Fruit fly (Drosophila melanogaster) whole organism, embryonic: ENCODE data around the gene CG43672.

ENCODE experiments used
- Awh ChIP-seq: fragments of 200-800 bp; sonication (Bioruptor generic); IDR thresholded peaks from 2 replicates; pipeline ENCODE4, ENCODE4 v1.3.6; 2022; ENCODE audit warnings: missing biosample characterization, missing genetic modification characterization
- CG11723 ChIP-seq: fragments of 200-800 bp; sonication (Bioruptor generic); optimal IDR thresholded peaks from 2 replicates; lab custom pipeline; 2017; ENCODE audit warnings: missing biosample characterization, mild to moderate bottlenecking, missing genetic modification characterization
- CG12769 ChIP-seq: fragments of 200-800 bp; sonication (Bioruptor generic); optimal IDR thresholded peaks from 2 replicates; lab custom pipeline; 2019; ENCODE audit warnings: missing biosample characterization, mild to moderate bottlenecking, missing genetic modification characterization, moderate library complexity
- CG13287 ChIP-seq: fragments of 200-800 bp; sonication (Bioruptor generic); IDR thresholded peaks from 2 replicates; pipeline ENCODE4 v1.3.6; 2022; ENCODE audit warnings: missing biosample characterization, missing genetic modification characterization; ENCODE audit not compliant: partially characterized antibody
- CG14014 ChIP-seq: fragments of 200-800 bp; sonication (Bioruptor generic); IDR thresholded peaks from 2 replicates; pipeline ENCODE4 v1.3.6; 2022; ENCODE audit warnings: missing biosample characterization, missing genetic modification characterization
- CG14050 ChIP-seq: fragments of 200-800 bp; sonication (Bioruptor generic); IDR thresholded peaks from 3 replicates; pipeline ENCODE4 v1.3.6; 2022; ENCODE audit warnings: missing biosample characterization, missing genetic modification characterization
- CG2199 ChIP-seq: fragments of 200-800 bp; sonication (Bioruptor generic); IDR thresholded peaks from 3 replicates; pipeline ENCODE4 v1.3.6; 2022; ENCODE audit warnings: missing biosample characterization, missing genetic modification characterization
- CG2889 ChIP-seq: fragments of 200-800 bp; sonication (Bioruptor generic); IDR thresholded peaks from 3 replicates; pipeline ENCODE4 v1.3.6; 2022; ENCODE audit warnings: missing biosample characterization, missing genetic modification characterization
- CG30020 ChIP-seq: fragments of 200-800 bp; optimal IDR thresholded peaks from 2 replicates; lab custom pipeline; 2019; ENCODE audit warnings: missing biosample characterization, mild to moderate bottlenecking, missing genetic modification characterization, moderate library complexity
- CG3995 ChIP-seq: fragments of 200-800 bp; sonication (Bioruptor generic); optimal IDR thresholded peaks from 3 replicates; lab custom pipeline; 2016; ENCODE audit warnings: missing biosample characterization, missing genetic modification characterization
- CG4282 ChIP-seq: fragments of 200-800 bp; sonication (Bioruptor generic); optimal IDR thresholded peaks from 2 replicates; lab custom pipeline; 2016; ENCODE audit warnings: missing biosample characterization, missing genetic modification characterization
- CG6272 ChIP-seq: fragments of 200-800 bp; sonication (Bioruptor generic); IDR thresholded peaks from 2 replicates; pipeline ENCODE4 v1.3.6; 2022; ENCODE audit warnings: missing biosample characterization, missing genetic modification characterization
- CG6765 ChIP-seq: fragments of 200-800 bp; sonication (Bioruptor generic); optimal IDR thresholded peaks from 3 replicates; lab custom pipeline; 2017; ENCODE audit warnings: missing biosample characterization, mild to moderate bottlenecking, missing genetic modification characterization
- CG6854 ChIP-seq: fragments of 200-800 bp; sonication (Bioruptor generic); optimal IDR thresholded peaks from 3 replicates; lab custom pipeline; 2017; ENCODE audit warnings: missing biosample characterization, mild to moderate bottlenecking, missing genetic modification characterization
- CkIIα-i1 ChIP-seq: fragments of 200-800 bp; sonication (Bioruptor generic); IDR thresholded peaks from 2 replicates; pipeline ENCODE4 v1.3.6; 2022; ENCODE audit warnings: missing biosample characterization, missing genetic modification characterization
- Deaf1 ChIP-seq: fragments of 200-800 bp; optimal IDR thresholded peaks from 3 replicates; lab custom pipeline; 2019; ENCODE audit warnings: missing biosample characterization, mild to moderate bottlenecking, missing genetic modification characterization, moderate library complexity
- Dip2 ChIP-seq: fragments of 200-800 bp; sonication (Bioruptor generic); IDR thresholded peaks from 2 replicates; pipeline ENCODE4 v1.3.6; 2022; ENCODE audit warnings: missing biosample characterization, missing genetic modification characterization
- Dip3 ChIP-seq: fragments of 200-800 bp; sonication (Bioruptor generic); optimal IDR thresholded peaks from 3 replicates; lab custom pipeline; 2016; ENCODE audit warnings: missing biosample characterization, missing genetic modification characterization
- Doc2 ChIP-seq: fragments of 200-800 bp; sonication (Bioruptor generic); IDR thresholded peaks from 2 replicates; pipeline ENCODE4 v1.3.6; 2022; ENCODE audit warnings: missing biosample characterization, missing genetic modification characterization
- Ets65A ChIP-seq: fragments of 200-800 bp; sonication (Bioruptor generic); peaks from one replicate; lab custom pipeline; 2016; ENCODE audit warnings: missing biosample characterization, missing genetic modification characterization
- HLHmδ ChIP-seq: fragments of 200-800 bp; sonication (Bioruptor generic); optimal IDR thresholded peaks from 2 replicates; lab custom pipeline; 2018; ENCODE audit warnings: missing biosample characterization, mild to moderate bottlenecking, missing genetic modification characterization, moderate library complexity
- Hand ChIP-seq: fragments of 200-800 bp; sonication (Bioruptor generic); optimal IDR thresholded peaks from 2 replicates; lab custom pipeline; 2017; ENCODE audit warnings: mild to moderate bottlenecking, missing biosample characterization, missing genetic modification reagents, missing genetic modification characterization
- Lim3 ChIP-seq: fragments of 200-800 bp; sonication (Bioruptor generic); IDR thresholded peaks from 2 replicates; pipeline ENCODE4 v1.3.6; 2022; ENCODE audit warnings: missing biosample characterization, missing genetic modification characterization
- Med ChIP-seq: fragments of 200-800 bp; sonication (Bioruptor generic); peaks from one replicate; lab custom pipeline; 2016; ENCODE audit warnings: missing biosample characterization, missing genetic modification characterization, mild to moderate bottlenecking, inconsistent platforms, moderate library complexity
- Rfx ChIP-seq: fragments of 200-800 bp; sonication (Bioruptor generic); IDR thresholded peaks from 2 replicates; pipeline ENCODE4 v1.3.6; 2022; ENCODE audit warnings: missing biosample characterization, missing genetic modification characterization
- Taf1 ChIP-seq: fragments of 200-800 bp; sonication (Bioruptor generic); IDR thresholded peaks from 2 replicates; pipeline ENCODE4 v1.3.6; 2022; ENCODE audit warnings: missing biosample characterization, missing genetic modification characterization
- Tbp ChIP-seq: fragments of >200 bp; optimal IDR thresholded peaks from 2 replicates; lab custom pipeline; 2018; ENCODE audit warnings: missing biosample characterization, missing genetic modification characterization
- Vsx1 ChIP-seq: fragments of 200-800 bp; sonication (Bioruptor generic); optimal IDR thresholded peaks from 2 replicates; lab custom pipeline; 2017; ENCODE audit warnings: missing biosample characterization, mild to moderate bottlenecking, missing genetic modification characterization, missing genetic modification reagents
- ato ChIP-seq: fragments of 200-800 bp; sonication (Bioruptor generic); IDR thresholded peaks from 2 replicates; pipeline ENCODE4 v1.3.6; 2022; ENCODE audit warnings: missing biosample characterization, missing genetic modification characterization; ENCODE audit not compliant: partially characterized antibody
- cad ChIP-seq: fragments of >200 bp; optimal IDR thresholded peaks from 2 replicates; lab custom pipeline; 2017; ENCODE audit warnings: missing biosample characterization, missing genetic modification characterization
- cg ChIP-seq: fragments of 200-800 bp; sonication (Bioruptor generic); optimal IDR thresholded peaks from 3 replicates; lab custom pipeline; 2019; ENCODE audit warnings: missing biosample characterization, mild to moderate bottlenecking, missing genetic modification characterization, moderate library complexity
- ci ChIP-seq: fragments of 200-800 bp; sonication (Bioruptor generic); IDR thresholded peaks from 3 replicates; pipeline ENCODE4 v1.3.6; 2022; ENCODE audit warnings: missing biosample characterization, missing genetic modification characterization
- dan ChIP-seq: fragments of 200-800 bp; sonication (Bioruptor generic); IDR thresholded peaks from 2 replicates; pipeline ENCODE4 v1.3.6; 2022; ENCODE audit warnings: missing biosample characterization, missing genetic modification characterization
- eve ChIP-seq, 2 experiments: fragments of >200 bp; optimal IDR thresholded peaks; 2 replicates each; lab custom pipeline; 2017; ENCODE audit warnings: missing biosample characterization in 2 of 2, missing genetic modification characterization in 2 of 2
- gce ChIP-seq: fragments of 200-800 bp; sonication (Bioruptor generic); IDR thresholded peaks from 3 replicates; pipeline ENCODE4 v1.3.6; 2022; ENCODE audit warnings: missing biosample characterization, missing genetic modification characterization
- insv ChIP-seq, 2 experiments: fragments of 200-800 bp; sonication (Bioruptor generic); optimal IDR thresholded peaks; 3 replicates each; lab custom pipeline; 2016 to 2018; ENCODE audit warnings: missing biosample characterization in 2 of 2, missing genetic modification characterization in 2 of 2
- lola ChIP-seq, 3 experiments: fragments of >200 bp in 2 of 3; fragments of 200-800 bp in 1 of 3; sonication (Bioruptor generic) in 1 of 3; optimal IDR thresholded peaks; 2 replicates each; lab custom pipeline; 2017 to 2019; ENCODE audit warnings: missing biosample characterization in 3 of 3, missing genetic modification characterization in 3 of 3, mild to moderate bottlenecking in 1 of 3, moderate library complexity in 1 of 3
- mam ChIP-seq: fragments of 200-800 bp; sonication (Bioruptor generic); optimal IDR thresholded peaks from 3 replicates; lab custom pipeline; 2016; ENCODE audit warnings: missing biosample characterization, missing genetic modification characterization
- nom ChIP-seq: fragments of 200-800 bp; sonication (Bioruptor generic); optimal IDR thresholded peaks from 2 replicates; lab custom pipeline; 2017; ENCODE audit warnings: missing biosample characterization, missing genetic modification characterization, mild to moderate bottlenecking, moderate library complexity, missing genetic modification reagents
- run ChIP-seq: fragments of 200-800 bp; sonication (Bioruptor generic); optimal IDR thresholded peaks from 3 replicates; lab custom pipeline; 2018; ENCODE audit warnings: missing biosample characterization, mild to moderate bottlenecking, missing genetic modification characterization
- sens ChIP-seq: fragments of 200-800 bp; sonication (Bioruptor generic); peaks from one replicate; lab custom pipeline; 2016; ENCODE audit warnings: missing biosample characterization, missing genetic modification characterization
- tin ChIP-seq: fragments of 200-800 bp; sonication (Bioruptor generic); optimal IDR thresholded peaks from 3 replicates; lab custom pipeline; 2016; ENCODE audit warnings: missing biosample characterization, missing genetic modification characterization
- tna ChIP-seq: fragments of 200-800 bp; sonication (Bioruptor generic); IDR thresholded peaks from 2 replicates; pipeline ENCODE4 v1.3.6; 2022; ENCODE audit warnings: missing biosample characterization, missing genetic modification characterization; ENCODE audit not compliant: partially characterized antibody
- wdn ChIP-seq: fragments of 200-800 bp; sonication (Bioruptor generic); IDR thresholded peaks from 2 replicates; pipeline ENCODE4 v1.3.6; 2022; ENCODE audit warnings: missing biosample characterization, missing genetic modification characterization
- zf30C ChIP-seq: fragments of 200-800 bp; sonication (Bioruptor generic); optimal IDR thresholded peaks from 3 replicates; lab custom pipeline; 2018; ENCODE audit warnings: missing biosample characterization, mild to moderate bottlenecking, missing genetic modification characterization
- zfh2 ChIP-seq: fragments of 200-800 bp; sonication (Bioruptor generic); optimal IDR thresholded peaks from 2 replicates; lab custom pipeline; 2016; ENCODE audit warnings: missing biosample characterization, missing genetic modification characterization

CG43672 gene

dm6 chrX:15811666-15812614 lies 39.2 kb downstream of the CG43672 start (continued):
- TF ChIP-seq Med (GFP tag; lab: Kevin White, UChicago) (peak; percentile 32), zf30C (GFP tag; lab: Kevin White, UChicago) (peak; percentile 26), CG4282 (GFP tag; lab: Kevin White, UChicago) (no peak), CG11723 (no peak), Rfx (GFP tag; lab: Robert Waterston, UW) (peak; percentile 51), cad (no peak), CG3995 (GFP tag; lab: Kevin White, UChicago) (no peak), gce (GFP tag; lab: Robert Waterston, UW) (no peak)

- TF ChIP-seq Med (GFP tag; lab: Kevin White, UChicago) (peak; percentile 71), lola (GFP tag; optimal IDR thresholded peaks at IDR 0.05; lab: Kevin White, UChicago) (peak in 1 of 3 experiments; percentile 22), Hand (GFP tag; lab: Kevin White, UChicago) (no peak), eve (GFP tag; optimal IDR thresholded peaks at IDR 0.05; lab: Kevin White, UChicago) (peak in 1 of 2 experiments; percentile 14), sens (GFP tag; lab: Kevin White, UChicago) (peak; percentile 68), CkIIα-i1 (no peak)
Measured at dm6 chrX:15812615-15812995, 39.8 kb downstream of the CG43672 start.

DNA sequence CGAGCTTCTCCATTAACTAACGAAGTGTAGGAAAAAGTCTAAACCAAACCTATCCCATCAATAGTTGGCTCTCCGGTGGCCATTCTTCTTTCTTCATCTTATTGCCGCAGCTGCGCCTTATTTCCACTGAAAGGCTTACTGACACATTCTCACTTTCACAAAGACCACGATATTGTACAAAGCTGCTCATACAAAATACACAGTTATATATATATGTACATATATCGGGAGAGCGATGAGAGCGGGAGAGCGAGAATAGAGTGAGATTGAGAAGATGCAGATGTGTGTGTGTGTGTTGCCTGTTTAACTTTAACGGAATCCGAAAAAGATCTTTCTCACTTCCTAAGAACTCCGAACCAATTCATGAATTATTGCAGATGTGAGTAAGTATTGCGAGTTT lies 40.5 kb downstream of the CG43672 start:
- TF ChIP-seq CG6765 (GFP tag; lab: Kevin White, UChicago) (no peak), zfh2 (GFP tag; lab: Kevin White, UChicago) (no peak), tna (GFP tag; lab: Robert Waterston, UW) (no peak), dan (GFP tag; lab: Robert Waterston, UW) (no peak), Dip3 (GFP tag; lab: Kevin White, UChicago) (no peak), Med (GFP tag; lab: Kevin White, UChicago) (peak; percentile 48), ato (GFP tag; lab: Robert Waterston, UW) (no peak), CG2889 (GFP tag; lab: Robert Waterston, UW) (no peak), Deaf1 (tag; lab: Kevin White, UChicago) (peak; percentile 9), Vsx1 (no peak), mam (no peak), CG6854 (GFP tag; lab: Kevin White, UChicago) (no peak), HLHmδ (GFP tag; lab: Kevin White, UChicago) (no peak), Ets65A (peak; percentile 5), insv (GFP tag; optimal IDR thresholded peaks at IDR 0.05; lab: Kevin White, UChicago) (peak in 1 of 2 experiments; percentile 5), ci (0 out of 3 replicates have a peak, but pooled peaks have one; percentile 16), tin (no peak), wdn (GFP tag; lab: Robert Waterston, UW) (no peak), run (tag; lab: Kevin White, UChicago) (no peak), Doc2 (GFP tag; lab: Robert Waterston, UW) (no peak), Lim3 (no peak), CG30020 (tag; lab: Kevin White, UChicago) (no peak), CG14014 (GFP tag; lab: Robert Waterston, UW) (no peak), sens (GFP tag; lab: Kevin White, UChicago) (no peak), gce (GFP tag; lab: Robert Waterston, UW) (no peak), nom (GFP tag; lab: Kevin White, UChicago) (peak; percentile 20), Taf1 (GFP tag; lab: Robert Waterston, UW) (no peak), cg (GFP tag; lab: Kevin White, UChicago) (peak; percentile 93), CG2199 (GFP tag; lab: Robert Waterston, UW) (peak; percentile 83; the same call in 2 of the 3 replicates), CG14050 (no peak), Tbp (no peak), Dip2 (GFP tag; lab: Robert Waterston, UW) (no peak), CG13287 (GFP tag; lab: Robert Waterston, UW) (0 out of 2 replicates have a peak, but pooled peaks have one; percentile 11), CG12769 (tag; lab: Kevin White, UChicago) (peak; percentile 50), CkIIα-i1 (no peak), CG6272 (GFP tag; lab: Robert Waterston, UW) (no peak), Awh (GFP tag; lab: Robert Waterston, UW) (no peak)
